Worm (Caenorhabditis elegans) whole organism, late embryonic: ENCODE results near the gene ciao-2B.

Source experiments
- ceh-24 ChIP-seq: sonication (generic microtip); optimal IDR thresholded peaks from 2 replicates; lab custom pipeline; 2016; ENCODE audit warnings: mild to moderate bottlenecking, missing genetic modification characterization, missing compliant biosample characterization
- ceh-30 ChIP-seq: fragments of 150-350 bp; optimal IDR thresholded peaks from 2 replicates; lab custom pipeline; 2014; ENCODE audit warnings: missing biosample characterization, missing genetic modification characterization
- ets-4 ChIP-seq: sonication (generic microtip); optimal IDR thresholded peaks from 2 replicates; lab custom pipeline; 2016; ENCODE audit warnings: missing genetic modification characterization, missing compliant biosample characterization
- fkh-10 ChIP-seq: fragments of 150-350 bp; optimal IDR thresholded peaks from 2 replicates; lab custom pipeline; 2014; ENCODE audit warnings: missing biosample characterization, missing genetic modification reagents, missing genetic modification characterization
- hlh-6 ChIP-seq: sonication (generic microtip); optimal IDR thresholded peaks from 2 replicates; lab custom pipeline; 2016; ENCODE audit warnings: missing genotype, missing genetic modification characterization, missing compliant biosample characterization
- nfya-1 ChIP-seq: sonication (generic microtip); optimal IDR thresholded peaks from 2 replicates; lab custom pipeline; 2017; ENCODE audit warnings: missing genetic modification characterization, mild to moderate bottlenecking, missing compliant biosample characterization, antibody characterized with exemption, moderate library complexity
- nhr-11 ChIP-seq: fragments of 150-350 bp; optimal IDR thresholded peaks from 2 replicates; lab custom pipeline; 2014; ENCODE audit warnings: missing biosample characterization, missing genetic modification characterization
- nhr-232 ChIP-seq: sonication (generic microtip); optimal IDR thresholded peaks from 2 replicates; lab custom pipeline; 2016; ENCODE audit warnings: missing genetic modification characterization, missing compliant biosample characterization
- pha-4 ChIP-seq: fragments of 150-350 bp; optimal IDR thresholded peaks from 2 replicates; lab custom pipeline; 2018; ENCODE audit warnings: missing biosample characterization, missing genetic modification reagents, missing genetic modification characterization
- rnt-1 ChIP-seq: sonication (generic microtip); optimal IDR thresholded peaks from 2 replicates; lab custom pipeline; 2016; ENCODE audit warnings: missing genetic modification characterization, missing compliant biosample characterization

- TF ChIP-seq nhr-232 (tag; lab: Kevin White, UChicago) (no peak), ceh-30 (no peak), ceh-24 (tag; lab: Kevin White, UChicago) (no peak), nfya-1 (no peak), pha-4 (tag; lab: Kevin White, UChicago) (no peak), rnt-1 (tag; lab: Kevin White, UChicago) (peak; percentile 43), hlh-6 (tag; lab: Kevin White, UChicago) (no peak), fkh-10 (GFP tag; lab: Kevin White, UChicago) (no peak), nhr-11 (tag; lab: Kevin White, UChicago) (no peak), ets-4 (tag; lab: Kevin White, UChicago) (peak; percentile 32)
Measured at ce11 chrIII:13474482-13474881, 35.1 kb upstream of the ciao-2B start.
